Fruit fly (Drosophila melanogaster): Measurements from ENCODE around the gene CheB93b.

- TF ChIP-seq CG8478 (optimal IDR thresholded peaks at IDR 0.05) (no peak), CTCF (optimal IDR thresholded peaks at IDR 0.05) (no peak)
Observed at dm6 chr3R:21456774-21457173, 47.9 kb downstream of the CheB93b start.

Measured in S2 (cell line).